Worm (Caenorhabditis elegans): ENCODE measurements around the gene C17B7.14.

DNA sequence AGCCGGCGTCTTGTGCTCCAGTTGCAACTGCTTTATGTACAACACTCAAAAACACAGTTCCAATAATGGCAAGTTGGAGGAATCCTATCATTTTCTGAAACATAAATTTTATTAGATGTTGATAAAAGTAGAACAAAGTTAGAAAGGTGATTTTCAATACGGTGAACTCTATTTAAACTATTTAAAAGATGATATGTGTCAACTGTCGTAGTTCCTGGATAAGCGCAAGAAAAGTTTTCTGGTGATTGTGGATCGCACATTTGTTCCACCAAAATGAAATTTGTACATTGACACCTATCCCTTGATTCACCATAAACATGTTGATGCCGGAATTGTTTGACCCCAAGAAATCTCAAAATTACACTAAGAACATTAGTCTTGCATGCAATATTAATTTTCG lies 11.7 kb upstream of the C17B7.14 start, which contains the start of gene C17B7.9:
- TF ChIP-seq nfya-2 (GFP tag; IDR thresholded peaks at IDR 0.05) (no peak), sea-2 (GFP tag; IDR thresholded peaks at IDR 0.05) (no peak)
